Worm (Caenorhabditis elegans) whole organism, mixed stage, embryonic: Measurements from ENCODE around the gene EGAP9.4.
A peak's percentile ranks its signal among the peaks of the same experiment; 100 is the strongest.

Experiments
- M03D4.4 ChIP-seq: sonication (generic microtip); optimal IDR thresholded peaks from 2 replicates; lab custom pipeline; 2017; ENCODE audit warnings: mild to moderate bottlenecking, missing genetic modification characterization, missing compliant biosample characterization
- bed-3 ChIP-seq: fragments of 200-800 bp; sonication (Bioruptor generic); optimal IDR thresholded peaks from 3 replicates; lab custom pipeline; 2018; ENCODE audit warnings: mild to moderate bottlenecking, missing genetic modification characterization, moderate library complexity, missing compliant biosample characterization
- blmp-1 ChIP-seq: fragments of 150-350 bp; optimal IDR thresholded peaks from 2 replicates; lab custom pipeline; 2014; ENCODE audit warnings: missing biosample characterization, missing genetic modification characterization
- ceh-39 ChIP-seq: fragments of 150-350 bp; optimal IDR thresholded peaks from 2 replicates; lab custom pipeline; 2014; ENCODE audit warnings: missing biosample characterization, missing genetic modification characterization
- ceh-43 ChIP-seq: fragments of 200-800 bp; sonication (Bioruptor generic); optimal IDR thresholded peaks from 2 replicates; lab custom pipeline; 2018; ENCODE audit warnings: mild to moderate bottlenecking, missing genetic modification characterization, moderate library complexity, missing compliant biosample characterization
- ceh-83 ChIP-seq: fragments of 200-800 bp; sonication (Bioruptor generic); optimal IDR thresholded peaks from 2 replicates; lab custom pipeline; 2018; ENCODE audit warnings: mild to moderate bottlenecking, missing genetic modification characterization, missing compliant biosample characterization
- cnd-1 ChIP-seq: fragments of 200-800 bp; sonication (Bioruptor generic); optimal IDR thresholded peaks from 2 replicates; lab custom pipeline; 2018; ENCODE audit warnings: mild to moderate bottlenecking, missing genetic modification characterization, missing compliant biosample characterization
- elt-1 ChIP-seq: sonication (generic microtip); optimal IDR thresholded peaks from 2 replicates; lab custom pipeline; 2017; ENCODE audit warnings: missing genetic modification characterization, mild to moderate bottlenecking, missing compliant biosample characterization, antibody characterized with exemption, moderate library complexity, borderline replicate concordance; ENCODE audit not compliant: insufficient read depth
- elt-3 ChIP-seq: fragments of 150-350 bp; optimal IDR thresholded peaks from 2 replicates; lab custom pipeline; 2014; ENCODE audit warnings: missing biosample characterization, missing genetic modification characterization
- lin-13 ChIP-seq: fragments of 150-350 bp; optimal IDR thresholded peaks from 2 replicates; lab custom pipeline; 2014; ENCODE audit warnings: missing biosample characterization, missing genetic modification characterization
- lin-32 ChIP-seq: fragments of 200-800 bp; sonication (Bioruptor generic); optimal IDR thresholded peaks from 2 replicates; lab custom pipeline; 2018; ENCODE audit warnings: mild to moderate bottlenecking, missing genetic modification characterization, missing compliant biosample characterization
- lsy-2 ChIP-seq: fragments of 150-350 bp; optimal IDR thresholded peaks from 2 replicates; lab custom pipeline; 2014; ENCODE audit warnings: missing biosample characterization, missing genetic modification characterization
- mab-5 ChIP-seq: fragments of 150-350 bp; optimal IDR thresholded peaks from 2 replicates; lab custom pipeline; 2014; ENCODE audit warnings: missing biosample characterization, missing genetic modification characterization
- mls-2 ChIP-seq: sonication (generic microtip); optimal IDR thresholded peaks from 2 replicates; lab custom pipeline; 2016; ENCODE audit warnings: mild to moderate bottlenecking, missing genetic modification characterization, moderate library complexity, missing compliant biosample characterization
- nhr-12 ChIP-seq: fragments of 150-350 bp; optimal IDR thresholded peaks from 2 replicates; lab custom pipeline; 2014; ENCODE audit warnings: missing biosample characterization, missing genetic modification characterization
- nhr-2 ChIP-seq: fragments of 150-350 bp; optimal IDR thresholded peaks from 2 replicates; lab custom pipeline; 2014; ENCODE audit warnings: missing biosample characterization, missing genetic modification characterization
- nhr-237 ChIP-seq: fragments of 150-350 bp; optimal IDR thresholded peaks from 2 replicates; lab custom pipeline; 2014; ENCODE audit warnings: missing biosample characterization, missing genetic modification characterization
- nhr-28 ChIP-seq: fragments of 150-350 bp; optimal IDR thresholded peaks from 2 replicates; lab custom pipeline; 2014; ENCODE audit warnings: missing biosample characterization, missing genetic modification characterization
- nhr-76 ChIP-seq: sonication (generic microtip); optimal IDR thresholded peaks from 2 replicates; lab custom pipeline; 2017; ENCODE audit warnings: missing biosample characterization, missing genetic modification characterization
- pha-4 ChIP-seq: fragments of 150-350 bp; optimal IDR thresholded peaks from 2 replicates; lab custom pipeline; 2018; ENCODE audit warnings: missing biosample characterization, missing genetic modification reagents, missing genetic modification characterization
- sem-2 ChIP-seq: fragments of 200-800 bp; sonication (Bioruptor generic); optimal IDR thresholded peaks from 2 replicates; lab custom pipeline; 2018; ENCODE audit warnings: mild to moderate bottlenecking, missing genetic modification characterization, missing compliant biosample characterization
- snpc-4 ChIP-seq: fragments of 150-350 bp; optimal IDR thresholded peaks from 2 replicates; lab custom pipeline; 2014; ENCODE audit warnings: missing biosample characterization, missing genetic modification characterization
- sptf-1 ChIP-seq: sonication (generic microtip); optimal IDR thresholded peaks from 2 replicates; lab custom pipeline; 2017; ENCODE audit warnings: mild to moderate bottlenecking, missing genetic modification characterization, moderate library complexity, missing compliant biosample characterization
- tbx-8 ChIP-seq: fragments of 200-800 bp; sonication (Bioruptor generic); optimal IDR thresholded peaks from 2 replicates; lab custom pipeline; 2018; ENCODE audit warnings: mild to moderate bottlenecking, missing genetic modification characterization, moderate library complexity, missing compliant biosample characterization
- unc-39 ChIP-seq: fragments of 150-350 bp; optimal IDR thresholded peaks from 2 replicates; lab custom pipeline; 2014; ENCODE audit warnings: missing biosample characterization, missing genetic modification characterization
- unc-62 ChIP-seq: fragments of 150-350 bp; optimal IDR thresholded peaks from 2 replicates; lab custom pipeline; 2014; ENCODE audit warnings: missing biosample characterization, missing genetic modification reagents, missing genetic modification characterization
- zip-8 ChIP-seq: fragments of 150-350 bp; optimal IDR thresholded peaks from 2 replicates; lab custom pipeline; 2014; ENCODE audit warnings: missing biosample characterization, missing genetic modification characterization
- ztf-11 ChIP-seq: fragments of 150-350 bp; optimal IDR thresholded peaks from 2 replicates; lab custom pipeline; 2014; ENCODE audit warnings: missing biosample characterization, missing genetic modification characterization

Gene EGAP9.4

ce11 chrV:6548309-6548708 is 28.4 kb upstream of the EGAP9.4 start:
- TF ChIP-seq ztf-11 (tag; lab: Kevin White, UChicago) (no peak), zip-8 (peak; percentile 9), cnd-1 (tag; lab: Kevin White, UChicago) (no peak), pha-4 (tag; lab: Kevin White, UChicago) (no peak)

ce11 chrV:6549148-6549547 is 27.5 kb upstream of the EGAP9.4 start, which contains the start of gene K04A8.20:
Gene K04A8.20, plus strand, starts transcription at chrV:6549448.
- no peak for TF ChIP-seq nhr-237 (tag; lab: Kevin White, UChicago)
- no peak for TF ChIP-seq nhr-28 (tag; lab: Kevin White, UChicago)
- TF ChIP-seq ceh-43 = no peak

- TF ChIP-seq tbx-8 (GFP tag; lab: Kevin White, UChicago) (no peak), blmp-1 (tag; lab: Kevin White, UChicago) (no peak), M03D4.4 (no peak), pha-4 (tag; lab: Kevin White, UChicago) (no peak), unc-39 (tag; lab: Kevin White, UChicago) (no peak), nhr-28 (tag; lab: Kevin White, UChicago) (no peak), lin-13 (tag; lab: Kevin White, UChicago) (no peak)
Observed at ce11 chrV:6549871-6550270, 26.8 kb upstream of the EGAP9.4 start, which contains the start of gene lipl-4. Gene lipl-4, plus strand, starts transcription at chrV:6550171.

ce11 chrV:6551707-6552390 is 24.8 kb upstream of the EGAP9.4 start, which contains the start of gene twk-10:
Gene twk-10, plus strand, starts transcription at chrV:6552340.
- TF ChIP-seq sem-2 (peak; percentile 19), M03D4.4 (peak; percentile 17), ceh-83 (GFP tag; lab: Kevin White, UChicago) (peak; percentile 48), cnd-1 (tag; lab: Kevin White, UChicago) (peak; percentile 35), blmp-1 (tag; lab: Kevin White, UChicago) (no peak)

ce11 chrV:6554308-6554707 is 22.4 kb upstream of the EGAP9.4 start, which contains the start of gene K04A8.19:
Gene K04A8.19, minus strand, starts transcription at chrV:6554408.
- TF ChIP-seq mab-5 (no peak), ztf-11 (tag; lab: Kevin White, UChicago) (no peak), bed-3 (no peak), nhr-2 (tag; lab: Kevin White, UChicago) (no peak), zip-8 (no peak), lin-13 (tag; lab: Kevin White, UChicago) (no peak), sptf-1 (tag; lab: Kevin White, UChicago) (no peak), lin-32 (GFP tag; lab: Kevin White, UChicago) (no peak), elt-3 (tag; lab: Kevin White, UChicago) (no peak), snpc-4 (tag; lab: Kevin White, UChicago) (no peak), ceh-83 (GFP tag; lab: Kevin White, UChicago) (no peak), ceh-39 (tag; lab: Kevin White, UChicago) (no peak), cnd-1 (tag; lab: Kevin White, UChicago) (no peak), nhr-12 (tag; lab: Kevin White, UChicago) (no peak), lsy-2 (tag; lab: Kevin White, UChicago) (no peak), M03D4.4 (no peak), elt-1 (no peak), mls-2 (tag; lab: Kevin White, UChicago) (no peak), nhr-76 (no peak), tbx-8 (GFP tag; lab: Kevin White, UChicago) (no peak)

ce11 chrV:6557035-6557434 is 19.6 kb upstream of the EGAP9.4 start, which contains the start of gene spp-27:
Gene spp-27, minus strand, starts transcription at chrV:6557135.
- TF ChIP-seq mls-2 (tag; lab: Kevin White, UChicago) = no peak
- TF ChIP-seq bed-3 = no peak
- TF ChIP-seq M03D4.4 = no peak
- no peak for TF ChIP-seq unc-62 (GFP tag; lab: Kevin White, UChicago)
- TF ChIP-seq elt-3 (tag; lab: Kevin White, UChicago) = no peak
- no peak for TF ChIP-seq pha-4 (tag; lab: Kevin White, UChicago)
